Fruit fly (Drosophila melanogaster) whole organism, prepupa: ENCODE results near the gene Snx3.

Experiments
- CG11294 ChIP-seq: fragments of 200-800 bp; sonication (Bioruptor generic); IDR thresholded peaks from 2 replicates; pipeline ENCODE4 v1.3.6; 2022; ENCODE audit warnings: missing biosample characterization, missing genetic modification characterization
- CG15336 ChIP-seq: fragments of 200-800 bp; sonication (Bioruptor generic); IDR thresholded peaks from 2 replicates; pipeline ENCODE4 v1.3.6; 2022; ENCODE audit warnings: missing biosample characterization, missing genetic modification characterization
- CG16779 ChIP-seq: fragments of 200-800 bp; sonication (Bioruptor generic); optimal IDR thresholded peaks from 3 replicates; lab custom pipeline; 2017; ENCODE audit warnings: missing biosample characterization, mild to moderate bottlenecking, missing genetic modification characterization
- CG31627 ChIP-seq: fragments of 200-800 bp; sonication (Bioruptor generic); optimal IDR thresholded peaks from 3 replicates; lab custom pipeline; 2016; ENCODE audit warnings: missing biosample characterization, missing genetic modification characterization
- CG32006 ChIP-seq: fragments of 200-800 bp; sonication (Bioruptor generic); optimal IDR thresholded peaks from 3 replicates; lab custom pipeline; 2017; ENCODE audit warnings: missing biosample characterization, mild to moderate bottlenecking, missing genetic modification characterization
- CG4318 ChIP-seq: fragments of 200-800 bp; sonication (Bioruptor generic); optimal IDR thresholded peaks from 3 replicates; lab custom pipeline; 2017; ENCODE audit warnings: missing biosample characterization, mild to moderate bottlenecking, missing genetic modification characterization
- CG6163 ChIP-seq: fragments of 200-800 bp; sonication (Bioruptor generic); IDR thresholded peaks from 3 replicates; pipeline ENCODE4 v1.3.6; 2022; ENCODE audit warnings: missing biosample characterization, missing genetic modification characterization
- CG6276 ChIP-seq: fragments of 200-800 bp; sonication (Bioruptor generic); optimal IDR thresholded peaks from 2 replicates; lab custom pipeline; 2017; ENCODE audit warnings: missing biosample characterization, mild to moderate bottlenecking, missing genetic modification characterization
- CG6792 ChIP-seq: fragments of 200-800 bp; sonication (Bioruptor generic); optimal IDR thresholded peaks from 3 replicates; lab custom pipeline; 2016; ENCODE audit warnings: missing biosample characterization, missing genetic modification characterization
- CG7368 ChIP-seq: fragments of 200-800 bp; sonication (Bioruptor generic); optimal IDR thresholded peaks from 3 replicates; lab custom pipeline; 2016; ENCODE audit warnings: missing biosample characterization, missing genetic modification characterization
- CG8119 ChIP-seq: fragments of 200-800 bp; sonication (Bioruptor generic); IDR thresholded peaks from 3 replicates; pipeline ENCODE4 v1.3.6; 2022; ENCODE audit warnings: missing biosample characterization, missing genetic modification characterization
- Eip78C ChIP-seq: fragments of 200-800 bp; sonication (Bioruptor generic); peaks from one replicate; lab custom pipeline; 2016; ENCODE audit warnings: missing biosample characterization, missing genetic modification characterization
- Ets21C ChIP-seq: fragments of 200-800 bp; sonication (Bioruptor generic); optimal IDR thresholded peaks from 3 replicates; lab custom pipeline; 2016; ENCODE audit warnings: missing biosample characterization, missing genetic modification characterization
- Gug ChIP-seq: fragments of 200-800 bp; sonication (Bioruptor generic); IDR thresholded peaks from 2 replicates; pipeline ENCODE4 v1.3.6; 2022; ENCODE audit warnings: missing biosample characterization, missing genetic modification characterization
- Hr39 ChIP-seq: fragments of 200-800 bp; sonication (Bioruptor generic); optimal IDR thresholded peaks from 2 replicates; lab custom pipeline; 2016; ENCODE audit warnings: missing biosample characterization, missing genetic modification characterization
- Hr4 ChIP-seq: fragments of 200-800 bp; sonication (Bioruptor generic); optimal IDR thresholded peaks from 3 replicates; lab custom pipeline; 2016; ENCODE audit warnings: missing biosample characterization, missing genetic modification characterization
- Lpt ChIP-seq: fragments of 200-800 bp; sonication (Bioruptor generic); optimal IDR thresholded peaks from 3 replicates; lab custom pipeline; 2016; ENCODE audit warnings: missing biosample characterization, missing genetic modification characterization
- OdsH ChIP-seq: fragments of 200-800 bp; sonication (Bioruptor generic); optimal IDR thresholded peaks from 3 replicates; lab custom pipeline; 2016; ENCODE audit warnings: missing biosample characterization, missing genetic modification characterization
- Smox ChIP-seq: fragments of 200-800 bp; sonication (Bioruptor generic); optimal IDR thresholded peaks from 3 replicates; lab custom pipeline; 2016; ENCODE audit warnings: missing biosample characterization, missing genetic modification characterization
- Sox102F ChIP-seq: fragments of 200-800 bp; sonication (Bioruptor generic); optimal IDR thresholded peaks from 2 replicates; lab custom pipeline; 2016; ENCODE audit warnings: missing biosample characterization, mild to moderate bottlenecking, missing genetic modification characterization
- Sox14 ChIP-seq: fragments of 200-800 bp; sonication (Bioruptor generic); optimal IDR thresholded peaks from 3 replicates; lab custom pipeline; 2016; ENCODE audit warnings: missing biosample characterization, missing genetic modification characterization
- achi ChIP-seq: fragments of 200-800 bp; sonication (Bioruptor generic); optimal IDR thresholded peaks from 3 replicates; lab custom pipeline; 2016; ENCODE audit warnings: missing biosample characterization, missing genetic modification characterization
- dac ChIP-seq: fragments of 200-800 bp; sonication (Bioruptor generic); optimal IDR thresholded peaks from 2 replicates; lab custom pipeline; 2017; ENCODE audit warnings: missing biosample characterization, mild to moderate bottlenecking, missing genetic modification characterization
- eg ChIP-seq: fragments of 200-800 bp; sonication (Bioruptor generic); IDR thresholded peaks from 3 replicates; pipeline ENCODE4 v1.3.6; 2022; ENCODE audit warnings: missing biosample characterization, missing genetic modification characterization
- fd85E ChIP-seq: fragments of 200-800 bp; sonication (Bioruptor generic); optimal IDR thresholded peaks from 3 replicates; lab custom pipeline; 2016; ENCODE audit warnings: missing biosample characterization, missing genetic modification characterization
- fkh ChIP-seq: fragments of 200-800 bp; sonication (Bioruptor generic); optimal IDR thresholded peaks from 3 replicates; lab custom pipeline; 2017; ENCODE audit warnings: missing biosample characterization, mild to moderate bottlenecking, missing genetic modification characterization, moderate library complexity
- net ChIP-seq: fragments of 200-800 bp; sonication (Bioruptor generic); optimal IDR thresholded peaks from 3 replicates; lab custom pipeline; 2016; ENCODE audit warnings: missing biosample characterization, missing genetic modification characterization
- spab ChIP-seq: fragments of 200-800 bp; sonication (Bioruptor generic); optimal IDR thresholded peaks from 2 replicates; lab custom pipeline; 2017; ENCODE audit warnings: missing biosample characterization, mild to moderate bottlenecking, missing genetic modification characterization, missing genetic modification reagents
- ss ChIP-seq, 2 experiments: fragments of 200-800 bp; sonication (Bioruptor generic); optimal IDR thresholded peaks; 2 replicates in 1 of 2; 3 replicates in 1 of 2; lab custom pipeline; 2017 to 2018; ENCODE audit warnings: mild to moderate bottlenecking in 2 of 2, missing biosample characterization in 2 of 2, missing genetic modification characterization in 2 of 2, moderate library complexity in 1 of 2
- svp ChIP-seq: fragments of 200-800 bp; sonication (Bioruptor generic); peaks from one replicate; lab custom pipeline; 2016; ENCODE audit warnings: missing biosample characterization, missing genetic modification characterization
- topi ChIP-seq: fragments of 200-800 bp; sonication (Bioruptor generic); optimal IDR thresholded peaks from 3 replicates; lab custom pipeline; 2016; ENCODE audit warnings: missing biosample characterization, missing genetic modification characterization
- vri ChIP-seq: fragments of 200-800 bp; sonication (Bioruptor generic); optimal IDR thresholded peaks from 3 replicates; lab custom pipeline; 2016; ENCODE audit warnings: missing biosample characterization, mild to moderate bottlenecking, missing genetic modification characterization

Gene Snx3

dm6 chr3R:12653511-12654252 is 25.9 kb downstream of the Snx3 start:
- TF ChIP-seq CG6163 (GFP tag; lab: Robert Waterston, UW) (peak; percentile 39; the same call in 2 of the 3 replicates), CG32006 (GFP tag; lab: Kevin White, UChicago) (peak; percentile 79), Ets21C (GFP tag; lab: Kevin White, UChicago) (no peak), Hr4 (GFP tag; lab: Kevin White, UChicago) (peak; percentile 83), Eip78C (GFP tag; lab: Kevin White, UChicago) (peak; percentile 51), fkh (GFP tag; lab: Kevin White, UChicago) (peak; percentile 56), CG6276 (GFP tag; lab: Kevin White, UChicago) (peak; percentile 64), CG4318 (peak; percentile 34), Lpt (GFP tag; lab: Kevin White, UChicago) (peak; percentile 48), CG16779 (no peak), net (GFP tag; lab: Kevin White, UChicago) (peak; percentile 45), Smox (GFP tag; lab: Kevin White, UChicago) (no peak), achi (GFP tag; lab: Kevin White, UChicago) (peak; percentile 26), Hr39 (no peak), CG15336 (GFP tag; lab: Robert Waterston, UW) (peak; percentile 82), eg (peak; percentile 83), vri (GFP tag; lab: Kevin White, UChicago) (peak; percentile 50), OdsH (GFP tag; lab: Kevin White, UChicago) (peak; percentile 27), svp (peak; percentile 58), CG31627 (GFP tag; lab: Kevin White, UChicago) (no peak), Gug (GFP tag; lab: Robert Waterston, UW) (peak; percentile 68), dac (GFP tag; lab: Kevin White, UChicago) (peak; percentile 51), CG11294 (peak; percentile 78; the same call in 1 of the 2 replicates), CG8119 (GFP tag; lab: Robert Waterston, UW) (peak; percentile 88)

dm6 chr3R:12654253-12654623 is 26.4 kb downstream of the Snx3 start, which contains the start of gene CG6225:
CG6225 (plus strand) TSS chr3R:12654577.
- no peak for TF ChIP-seq CG6792 (GFP tag; lab: Kevin White, UChicago)
- no peak for TF ChIP-seq fd85E
- no peak for TF ChIP-seq ss (GFP tag; optimal IDR thresholded peaks at IDR 0.05; lab: Kevin White, UChicago)
- TF ChIP-seq topi (GFP tag; lab: Kevin White, UChicago), result no peak
- no peak for TF ChIP-seq OdsH (GFP tag; lab: Kevin White, UChicago)
- TF ChIP-seq CG7368, result no peak
- TF ChIP-seq fkh (GFP tag; lab: Kevin White, UChicago), result no peak
- TF ChIP-seq CG16779, result no peak
- TF ChIP-seq Sox14 (GFP tag; lab: Kevin White, UChicago), result no peak
- TF ChIP-seq Lpt (GFP tag; lab: Kevin White, UChicago), result no peak
- TF ChIP-seq CG6276 (GFP tag; lab: Kevin White, UChicago), result no peak
- no peak for TF ChIP-seq Sox102F (GFP tag; lab: Kevin White, UChicago)

- TF ChIP-seq fkh (GFP tag; lab: Kevin White, UChicago), result peak; percentile 63
- TF ChIP-seq svp, result peak; percentile 12
- no peak for TF ChIP-seq spab (GFP tag; lab: Kevin White, UChicago)
Observed at dm6 chr3R:12656946-12657566, 29.2 kb downstream of the Snx3 start.

dm6 chr3R:12662531-12662930 is 34.7 kb downstream of the Snx3 start, which contains the start of gene CG14395:
CG14395 (plus strand) TSS chr3R:12662831.
- TF ChIP-seq eg (peak; percentile 36; the same call in 1 of the 3 replicates), fkh (GFP tag; lab: Kevin White, UChicago) (no peak)
- TF ChIP-seq, all 60 proteins: peak for 1
